Fruit fly (Drosophila melanogaster) whole organism, embryonic: Measurements from ENCODE around the gene S6KL.

Experiments used
- ATbp ChIP-seq: fragments of 200-800 bp; sonication (Bioruptor generic); optimal IDR thresholded peaks from 2 replicates; lab custom pipeline; 2017; ENCODE audit warnings: missing biosample characterization, mild to moderate bottlenecking, missing genetic modification characterization, missing genetic modification reagents
- Abd-B ChIP-seq: fragments of 200-800 bp; sonication (Bioruptor generic); optimal IDR thresholded peaks from 2 replicates; lab custom pipeline; 2018; ENCODE audit warnings: missing biosample characterization, mild to moderate bottlenecking, missing genetic modification characterization, moderate library complexity
- B-H1 ChIP-seq: fragments of 200-800 bp; sonication (Bioruptor generic); IDR thresholded peaks from 3 replicates; pipeline ENCODE4 v1.3.6; 2022; ENCODE audit warnings: missing biosample characterization, missing genetic modification characterization
- Bgb ChIP-seq: fragments of 200-800 bp; sonication (Bioruptor generic); IDR thresholded peaks from 2 replicates; pipeline ENCODE4 v1.3.6; 2022; ENCODE audit warnings: missing biosample characterization, missing genetic modification characterization; ENCODE audit not compliant: partially characterized antibody
- CG10366 ChIP-seq: fragments of 200-800 bp; sonication (Bioruptor generic); IDR thresholded peaks from 2 replicates; pipeline ENCODE4 v1.3.6; 2022; ENCODE audit warnings: missing biosample characterization, missing genetic modification characterization
- CG10654 ChIP-seq: fragments of 200-800 bp; sonication (Bioruptor generic); optimal IDR thresholded peaks from 2 replicates; lab custom pipeline; 2016; ENCODE audit warnings: missing biosample characterization, missing genetic modification characterization
- CG12219 ChIP-seq: fragments of 200-800 bp; sonication (Bioruptor generic); optimal IDR thresholded peaks from 3 replicates; lab custom pipeline; 2018; ENCODE audit warnings: missing biosample characterization, mild to moderate bottlenecking, missing genetic modification characterization
- CG12299 ChIP-seq: fragments of 200-800 bp; sonication (Bioruptor generic); optimal IDR thresholded peaks from 2 replicates; lab custom pipeline; 2018; ENCODE audit warnings: missing biosample characterization, mild to moderate bottlenecking, missing genetic modification characterization
- CG12769 ChIP-seq: fragments of 200-800 bp; sonication (Bioruptor generic); optimal IDR thresholded peaks from 2 replicates; lab custom pipeline; 2019; ENCODE audit warnings: missing biosample characterization, mild to moderate bottlenecking, missing genetic modification characterization, moderate library complexity
- CG12942 ChIP-seq: fragments of 200-800 bp; sonication (Bioruptor generic); optimal IDR thresholded peaks from 3 replicates; lab custom pipeline; 2016; ENCODE audit warnings: missing biosample characterization, missing genetic modification characterization
- CG15601 ChIP-seq: fragments of 200-800 bp; sonication (Bioruptor generic); optimal IDR thresholded peaks from 3 replicates; lab custom pipeline; 2019; ENCODE audit warnings: missing biosample characterization, mild to moderate bottlenecking, missing genetic modification characterization, moderate library complexity
- CG15696 ChIP-seq: fragments of 200-800 bp; sonication (Bioruptor generic); optimal IDR thresholded peaks from 2 replicates; lab custom pipeline; 2019; ENCODE audit warnings: missing biosample characterization, mild to moderate bottlenecking, missing genetic modification characterization, moderate library complexity
- CG1647 ChIP-seq: fragments of 200-800 bp; sonication (Bioruptor generic); optimal IDR thresholded peaks from 3 replicates; lab custom pipeline; 2016; ENCODE audit warnings: missing biosample characterization, missing genetic modification characterization
- CG2120 ChIP-seq: fragments of 200-800 bp; sonication (Bioruptor generic); optimal IDR thresholded peaks from 3 replicates; lab custom pipeline; 2016; ENCODE audit warnings: missing biosample characterization, missing genetic modification characterization
- CG32772 ChIP-seq: fragments of 200-800 bp; sonication (Bioruptor generic); IDR thresholded peaks from 2 replicates; pipeline ENCODE4 v1.3.6; 2022; ENCODE audit warnings: missing biosample characterization, missing genetic modification characterization
- CG3847 ChIP-seq: fragments of 200-800 bp; sonication (Bioruptor generic); IDR thresholded peaks from 2 replicates; pipeline ENCODE4 v1.3.6; 2022; ENCODE audit warnings: missing biosample characterization, missing genetic modification characterization
- CG4282 ChIP-seq: fragments of 200-800 bp; sonication (Bioruptor generic); optimal IDR thresholded peaks from 2 replicates; lab custom pipeline; 2016; ENCODE audit warnings: missing biosample characterization, missing genetic modification characterization
- CG5245 ChIP-seq: fragments of 200-800 bp; sonication (Bioruptor generic); optimal IDR thresholded peaks from 3 replicates; lab custom pipeline; 2016; ENCODE audit warnings: missing biosample characterization, missing genetic modification characterization
- CG5953 ChIP-seq: fragments of 200-800 bp; sonication (Bioruptor generic); IDR thresholded peaks from 2 replicates; pipeline ENCODE4 v1.3.6; 2022; ENCODE audit warnings: missing biosample characterization, missing genetic modification characterization
- CG6272 ChIP-seq: fragments of 200-800 bp; sonication (Bioruptor generic); IDR thresholded peaks from 2 replicates; pipeline ENCODE4 v1.3.6; 2022; ENCODE audit warnings: missing biosample characterization, missing genetic modification characterization
- CG6765 ChIP-seq: fragments of 200-800 bp; sonication (Bioruptor generic); optimal IDR thresholded peaks from 3 replicates; lab custom pipeline; 2017; ENCODE audit warnings: missing biosample characterization, mild to moderate bottlenecking, missing genetic modification characterization
- CG6791 ChIP-seq: fragments of 200-800 bp; sonication (Bioruptor generic); IDR thresholded peaks from 3 replicates; pipeline ENCODE4 v1.3.6; 2022; ENCODE audit warnings: missing biosample characterization, missing genetic modification characterization; ENCODE audit not compliant: partially characterized antibody
- CG7839 ChIP-seq: fragments of 200-800 bp; sonication (Bioruptor generic); optimal IDR thresholded peaks from 3 replicates; lab custom pipeline; 2018; ENCODE audit warnings: missing biosample characterization, mild to moderate bottlenecking, missing genetic modification characterization, moderate library complexity
- CoRest ChIP-seq: fragments of 200-800 bp; sonication (Bioruptor generic); optimal IDR thresholded peaks from 3 replicates; lab custom pipeline; 2018; ENCODE audit warnings: missing biosample characterization, mild to moderate bottlenecking, missing genetic modification characterization, moderate library complexity
- E2f1 ChIP-seq: fragments of 200-800 bp; sonication (Bioruptor generic); IDR thresholded peaks from 2 replicates; pipeline ENCODE4 v1.3.6; 2022; ENCODE audit warnings: missing biosample characterization, missing genetic modification characterization
- Fer1 ChIP-seq: fragments of 200-800 bp; sonication (Bioruptor generic); optimal IDR thresholded peaks from 2 replicates; lab custom pipeline; 2017; ENCODE audit warnings: missing biosample characterization, mild to moderate bottlenecking, missing genetic modification characterization
- HLH3B ChIP-seq: fragments of 200-800 bp; sonication (Bioruptor generic); IDR thresholded peaks from 2 replicates; pipeline ENCODE4 v1.3.6; 2022; ENCODE audit warnings: missing biosample characterization, missing genetic modification characterization
- Hey ChIP-seq: fragments of 200-800 bp; sonication (Bioruptor generic); optimal IDR thresholded peaks from 3 replicates; lab custom pipeline; 2018; ENCODE audit warnings: missing biosample characterization, mild to moderate bottlenecking, missing genetic modification characterization
- Lpt ChIP-seq: fragments of >200 bp; optimal IDR thresholded peaks from 2 replicates; lab custom pipeline; 2018; ENCODE audit warnings: missing biosample characterization, missing genetic modification characterization
- Max ChIP-seq: fragments of 200-800 bp; sonication (Bioruptor generic); optimal IDR thresholded peaks from 2 replicates; lab custom pipeline; 2016; ENCODE audit warnings: missing biosample characterization, mild to moderate bottlenecking, missing genetic modification characterization
- Med ChIP-seq: fragments of 200-800 bp; sonication (Bioruptor generic); peaks from one replicate; lab custom pipeline; 2016; ENCODE audit warnings: missing biosample characterization, missing genetic modification characterization, mild to moderate bottlenecking, inconsistent platforms, moderate library complexity
- Myb ChIP-seq: fragments of 200-800 bp; sonication (Bioruptor generic); optimal IDR thresholded peaks from 2 replicates; lab custom pipeline; 2016; ENCODE audit warnings: missing biosample characterization, missing genetic modification characterization
- NC2α ChIP-seq: fragments of 200-800 bp; sonication (Bioruptor generic); optimal IDR thresholded peaks from 2 replicates; lab custom pipeline; 2016; ENCODE audit warnings: missing biosample characterization, missing genetic modification characterization
- Oaz ChIP-seq: fragments of 200-800 bp; sonication (Bioruptor generic); IDR thresholded peaks from 2 replicates; pipeline ENCODE4 v1.3.6; 2022; ENCODE audit warnings: missing biosample characterization, missing genetic modification characterization
- Six4 ChIP-seq: fragments of 200-800 bp; sonication (Bioruptor generic); optimal IDR thresholded peaks from 2 replicates; lab custom pipeline; 2016; ENCODE audit warnings: missing biosample characterization, missing genetic modification characterization
- Sox102F ChIP-seq: fragments of 200-800 bp; sonication (Bioruptor generic); optimal IDR thresholded peaks from 2 replicates; lab custom pipeline; 2018; ENCODE audit warnings: missing biosample characterization, mild to moderate bottlenecking, missing genetic modification characterization, moderate library complexity
- Sry-δ ChIP-seq: fragments of 200-800 bp; sonication (Bioruptor generic); optimal IDR thresholded peaks from 2 replicates; lab custom pipeline; 2016; ENCODE audit warnings: missing biosample characterization, missing genetic modification characterization
- YL-1 ChIP-seq: fragments of 200-800 bp; sonication (Bioruptor generic); optimal IDR thresholded peaks from 3 replicates; lab custom pipeline; 2017; ENCODE audit warnings: missing biosample characterization, mild to moderate bottlenecking, missing genetic modification characterization
- chinmo ChIP-seq: fragments of 200-800 bp; sonication (Bioruptor generic); IDR thresholded peaks from 4 replicates; pipeline ENCODE4 v1.3.6; 2022; ENCODE audit warnings: missing biosample characterization, missing genetic modification characterization; ENCODE audit not compliant: partially characterized antibody
- cwo ChIP-seq: fragments of 200-800 bp; sonication (Bioruptor generic); optimal IDR thresholded peaks from 3 replicates; lab custom pipeline; 2017; ENCODE audit warnings: missing biosample characterization, missing genetic modification characterization, mild to moderate bottlenecking, moderate library complexity, missing genetic modification reagents
- da ChIP-seq: fragments of 200-800 bp; sonication (Bioruptor generic); optimal IDR thresholded peaks from 2 replicates; lab custom pipeline; 2016; ENCODE audit warnings: missing biosample characterization, missing genetic modification characterization
- en ChIP-seq: fragments of 200-800 bp; sonication (Bioruptor generic); optimal IDR thresholded peaks from 2 replicates; lab custom pipeline; 2016; ENCODE audit warnings: missing biosample characterization, missing genetic modification characterization
- jigr1 ChIP-seq: fragments of 200-800 bp; sonication (Bioruptor generic); IDR thresholded peaks from 3 replicates; pipeline ENCODE4 v1.3.6; 2022; ENCODE audit warnings: missing biosample characterization, missing genetic modification characterization
- kni ChIP-seq: fragments of 200-800 bp; sonication (Bioruptor generic); optimal IDR thresholded peaks from 3 replicates; lab custom pipeline; 2017; ENCODE audit warnings: mild to moderate bottlenecking, missing biosample characterization, missing genetic modification reagents, missing genetic modification characterization
- peb ChIP-seq: fragments of 200-800 bp; sonication (Bioruptor generic); IDR thresholded peaks from 2 replicates; pipeline ENCODE4 v1.3.6; 2022; ENCODE audit warnings: missing biosample characterization, missing genetic modification characterization
- ranshi ChIP-seq: fragments of 200-800 bp; sonication (Bioruptor generic); IDR thresholded peaks from 2 replicates; pipeline ENCODE4 v1.3.6; 2022; ENCODE audit warnings: missing biosample characterization, missing genetic modification characterization
- slp2 ChIP-seq: fragments of 200-800 bp; sonication (Bioruptor generic); optimal IDR thresholded peaks from 2 replicates; lab custom pipeline; 2016; ENCODE audit warnings: missing biosample characterization, missing genetic modification characterization
- tgo ChIP-seq: fragments of 200-800 bp; sonication (Bioruptor generic); IDR thresholded peaks from 3 replicates; pipeline ENCODE4 v1.3.6; 2022; ENCODE audit warnings: missing biosample characterization, missing genetic modification characterization
- trem ChIP-seq: fragments of 200-800 bp; optimal IDR thresholded peaks from 3 replicates; lab custom pipeline; 2019; ENCODE audit warnings: missing biosample characterization, mild to moderate bottlenecking, missing genetic modification characterization, moderate library complexity

The S6KL gene

dm6 chrX:18843229-18844033 lies 55.2 kb downstream of the S6KL start, which contains the start of gene htk (continued):
- peak; percentile 94 for TF ChIP-seq CG6791
- TF ChIP-seq CG2120: peak; percentile 71
- peak; percentile 79 for TF ChIP-seq E2f1
- peak; percentile 71 for TF ChIP-seq Myb (GFP tag; lab: Kevin White, UChicago)
- peak; percentile 94; the same call in 3 of the 4 replicates for TF ChIP-seq chinmo
- peak; percentile 67 for TF ChIP-seq CG3847 (GFP tag; lab: Robert Waterston, UW)
- TF ChIP-seq Bgb (GFP tag; lab: Robert Waterston, UW): peak; percentile 96
- TF ChIP-seq en (GFP tag; lab: Kevin White, UChicago): peak; percentile 54
- peak; percentile 56 for TF ChIP-seq ATbp (GFP tag; lab: Kevin White, UChicago)
- peak; percentile 83 for TF ChIP-seq CG5245 (GFP tag; lab: Kevin White, UChicago)
- TF ChIP-seq CG1647 (GFP tag; lab: Kevin White, UChicago): peak; percentile 2
- TF ChIP-seq Six4 (GFP tag; lab: Kevin White, UChicago): peak; percentile 41
- peak; percentile 46 for TF ChIP-seq Oaz (GFP tag; lab: Robert Waterston, UW)
- peak; percentile 65 for TF ChIP-seq Sox102F (GFP tag; lab: Kevin White, UChicago)
- peak; percentile 46 for TF ChIP-seq Abd-B (GFP tag; lab: Kevin White, UChicago)
- TF ChIP-seq Lpt: no peak
- peak; percentile 51 for TF ChIP-seq CG4282
- no peak for TF ChIP-seq cwo (GFP tag; lab: Kevin White, UChicago)
- peak; percentile 61 for TF ChIP-seq HLH3B
- TF ChIP-seq CG6765 (GFP tag; lab: Kevin White, UChicago): no peak
- no peak for TF ChIP-seq Hey (tag; lab: Kevin White, UChicago)
- peak; percentile 99 for TF ChIP-seq Sry-δ
- no peak for TF ChIP-seq CG12219
- peak; percentile 70 for TF ChIP-seq CG7839 (tag; lab: Kevin White, UChicago)
- 0 out of 2 replicates have a peak, but pooled peaks have one; percentile 40 for TF ChIP-seq peb
- TF ChIP-seq CG32772 (GFP tag; lab: Robert Waterston, UW): peak; percentile 39; the same call in 1 of the 2 replicates
- TF ChIP-seq CG10366 (GFP tag; lab: Robert Waterston, UW): peak; percentile 59
- peak; percentile 64 for TF ChIP-seq NC2α (GFP tag; lab: Kevin White, UChicago)
- peak; percentile 13 for TF ChIP-seq Max
- TF ChIP-seq CoRest (tag; lab: Kevin White, UChicago): peak; percentile 63
- TF ChIP-seq CG12942 (GFP tag; lab: Kevin White, UChicago): peak; percentile 53
- peak; percentile 65 for TF ChIP-seq slp2
- 0 out of 3 replicates have a peak, but pooled peaks have one; percentile 26 for TF ChIP-seq tgo (GFP tag; lab: Robert Waterston, UW)
- TF ChIP-seq CG15696 (tag; lab: Kevin White, UChicago): peak; percentile 78
- TF ChIP-seq ranshi (GFP tag; lab: Robert Waterston, UW): peak; percentile 56
- TF ChIP-seq CG6272 (GFP tag; lab: Robert Waterston, UW): peak; percentile 50; the same call in 1 of the 2 replicates
- peak; percentile 43; the same call in 1 of the 2 replicates for TF ChIP-seq CG5953
- peak; percentile 97 for TF ChIP-seq Med
- TF ChIP-seq B-H1 (GFP tag; lab: Robert Waterston, UW): no peak; the same call in 2 of the 3 replicates
- TF ChIP-seq trem: peak; percentile 62
- peak; percentile 64 for TF ChIP-seq da (GFP tag; lab: Kevin White, UChicago)
- TF ChIP-seq jigr1 (GFP tag; lab: Robert Waterston, UW): no peak
- TF ChIP-seq YL-1 (GFP tag; lab: Kevin White, UChicago): peak; percentile 74
- peak; percentile 53 for TF ChIP-seq Fer1 (GFP tag; lab: Kevin White, UChicago)
- peak; percentile 65 for TF ChIP-seq CG10654
- no peak for TF ChIP-seq kni
- TF ChIP-seq CG15601: peak; percentile 60
- peak; percentile 12 for TF ChIP-seq CG12299 (tag; lab: Kevin White, UChicago)
- TF ChIP-seq CG12769 (tag; lab: Kevin White, UChicago): peak; percentile 69
